Fruit fly (Drosophila melanogaster): ENCODE results near the gene CG32700.

The CG32700 gene

DNA sequence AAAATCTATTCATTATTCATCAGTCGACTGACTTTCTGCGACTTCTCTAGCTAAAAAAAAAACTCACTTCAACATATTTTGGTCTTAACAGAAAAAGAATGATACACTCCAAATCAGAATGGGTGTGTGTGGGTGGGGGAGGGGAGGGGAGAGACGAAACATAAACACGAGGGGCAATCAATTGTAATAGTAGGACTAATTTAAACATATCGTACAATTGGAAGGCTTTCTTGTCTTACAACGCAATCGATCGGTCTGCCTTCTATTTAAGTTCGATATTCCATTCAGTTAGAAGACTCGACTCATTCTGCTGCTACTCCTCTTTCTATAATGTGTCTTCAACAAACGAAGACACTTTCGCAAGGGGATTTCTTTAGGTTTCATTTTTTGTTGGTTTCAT is 541 bp upstream of the CG32700 start:
- TF ChIP-seq noc (tag; optimal IDR thresholded peaks at IDR 0.05), result no peak

DNA sequence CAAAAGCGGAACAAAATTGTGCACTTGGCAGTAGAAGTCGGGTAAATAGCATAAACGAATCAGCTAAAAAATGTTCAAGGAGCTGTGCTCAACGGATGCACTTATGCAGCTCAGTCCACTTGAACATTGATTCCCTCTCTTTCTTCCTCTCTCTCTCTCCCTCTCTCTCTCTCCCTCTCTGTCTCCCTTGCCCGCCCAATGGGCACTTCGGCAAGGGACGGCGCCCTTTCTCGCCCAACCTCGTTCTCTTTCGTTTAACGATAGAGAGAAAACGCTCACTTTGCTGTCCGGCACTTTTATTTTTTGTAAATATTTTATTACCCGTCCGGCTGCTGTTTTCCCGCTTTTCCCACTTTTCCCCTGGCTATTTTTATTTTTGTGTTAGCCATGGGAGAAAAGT is 6.2 kb downstream of the CG32700 start:
- TF ChIP-seq noc (tag; optimal IDR thresholded peaks at IDR 0.05), result no peak

DNA sequence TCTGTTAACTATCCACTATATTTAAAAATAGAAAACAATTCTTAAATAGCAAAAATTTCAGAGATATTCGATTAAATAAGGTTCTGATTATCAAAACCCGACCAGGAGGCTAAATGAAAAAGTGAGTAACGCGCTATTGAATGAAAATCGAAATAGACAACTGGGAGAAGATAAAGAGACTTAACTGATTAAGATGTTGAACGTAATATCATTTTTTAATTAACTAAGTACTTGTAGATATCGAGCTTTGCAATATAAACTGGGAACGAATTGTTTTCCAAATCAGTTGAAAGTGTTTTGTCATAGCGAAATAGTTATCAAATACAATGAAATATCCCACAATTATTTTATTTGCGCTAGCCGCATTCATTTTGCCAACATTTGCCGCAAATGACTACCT is 17.1 kb downstream of the CG32700 start, which contains the start of gene CG34026:
Gene CG34026 (plus strand): TSS at position 301 of the 400 bp plus-strand sequence.
- no peak for TF ChIP-seq noc (tag; optimal IDR thresholded peaks at IDR 0.05)

DNA sequence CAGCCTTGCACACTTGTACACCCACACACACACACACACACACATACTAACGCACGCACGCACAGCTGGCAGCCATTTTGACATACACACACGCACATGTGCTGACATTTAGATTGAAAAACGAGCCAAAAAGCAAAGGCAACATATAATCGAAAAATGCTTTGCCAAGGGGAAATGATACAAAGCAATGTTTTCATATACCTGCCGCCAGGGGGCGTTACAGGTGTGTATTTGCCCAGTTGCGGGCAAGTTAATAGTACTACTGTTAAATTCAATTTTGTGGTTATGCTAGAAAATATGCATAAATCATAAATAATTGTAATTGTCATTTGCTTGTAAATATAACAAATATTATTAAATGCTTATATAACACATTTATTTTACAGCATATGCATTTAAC is 18.2 kb downstream of the CG32700 start:
- TF ChIP-seq noc (tag; optimal IDR thresholded peaks at IDR 0.05), result no peak

DNA sequence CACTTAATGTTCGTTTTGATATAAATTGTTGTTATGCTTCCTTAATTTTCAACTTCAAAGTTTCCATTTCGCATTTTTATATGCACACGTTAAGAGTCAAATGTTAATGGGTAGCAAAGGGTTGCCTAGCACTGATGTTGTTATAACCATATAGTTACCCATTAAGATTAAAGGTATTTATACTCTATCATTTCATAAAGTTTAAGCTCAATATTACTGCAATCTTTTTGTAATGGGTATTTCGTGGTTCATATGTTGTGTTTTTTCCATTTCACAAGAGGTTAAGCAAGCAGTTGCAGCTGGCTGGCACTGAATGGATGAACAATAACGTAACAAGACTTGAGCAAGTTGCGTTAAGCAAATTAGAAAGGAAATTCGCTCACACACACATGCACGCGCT is 18.8 kb downstream of the CG32700 start:
- TF ChIP-seq noc (tag; optimal IDR thresholded peaks at IDR 0.05), result no peak

DNA sequence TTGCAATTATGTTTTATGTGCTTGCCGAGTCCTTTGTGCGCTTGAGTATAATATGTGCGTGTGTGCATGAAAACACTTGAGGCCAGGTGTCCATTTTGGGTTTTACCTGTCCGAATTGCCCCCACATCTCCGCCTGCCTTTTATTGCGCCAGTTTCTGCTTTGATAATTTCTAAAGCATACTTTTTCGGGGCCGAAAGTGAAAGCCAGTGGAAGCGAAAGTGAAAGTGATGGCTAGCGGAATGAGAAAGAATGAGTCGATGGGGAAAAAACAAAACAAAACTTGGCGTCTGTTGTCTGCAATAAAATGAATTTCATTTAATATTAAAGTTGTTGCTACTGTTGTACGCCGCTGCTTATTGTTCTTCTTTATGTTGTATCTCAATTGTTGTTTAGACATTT is 27.1 kb downstream of the CG32700 start:
- no peak for TF ChIP-seq noc (tag; optimal IDR thresholded peaks at IDR 0.05)

- TF ChIP-seq noc (tag; optimal IDR thresholded peaks at IDR 0.05), result no peak
These were observed 30.5 kb downstream of the CG32700 start for dm6 chrX:9520175-9520574.

- TF ChIP-seq noc (tag; optimal IDR thresholded peaks at IDR 0.05), result no peak
These were observed 39.4 kb downstream of the CG32700 start, which contains the start of gene CG34028 for dm6 chrX:9511224-9511623. Gene CG34028, plus strand, starts transcription at chrX:9511524.

DNA sequence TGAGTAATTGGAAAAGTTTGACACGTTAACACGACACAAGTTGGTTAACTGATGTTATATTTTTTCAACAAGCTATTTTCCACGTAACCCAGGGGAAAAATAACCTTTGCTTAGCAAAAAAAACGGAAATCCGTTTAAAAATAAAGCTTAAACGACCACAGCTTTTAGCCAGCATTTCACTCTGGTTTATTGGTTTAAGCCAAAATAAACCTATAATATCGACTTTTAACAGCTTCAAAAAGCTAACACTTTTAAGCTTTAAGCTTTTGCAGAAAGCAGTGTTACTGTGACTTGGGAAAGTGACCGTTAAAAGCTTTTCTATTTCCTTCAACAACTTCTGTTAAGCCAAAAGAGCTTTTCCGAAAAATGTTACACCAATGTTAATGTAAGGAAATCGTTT is 48.4 kb downstream of the CG32700 start:
- TF ChIP-seq noc (tag; optimal IDR thresholded peaks at IDR 0.05), result no peak

DNA sequence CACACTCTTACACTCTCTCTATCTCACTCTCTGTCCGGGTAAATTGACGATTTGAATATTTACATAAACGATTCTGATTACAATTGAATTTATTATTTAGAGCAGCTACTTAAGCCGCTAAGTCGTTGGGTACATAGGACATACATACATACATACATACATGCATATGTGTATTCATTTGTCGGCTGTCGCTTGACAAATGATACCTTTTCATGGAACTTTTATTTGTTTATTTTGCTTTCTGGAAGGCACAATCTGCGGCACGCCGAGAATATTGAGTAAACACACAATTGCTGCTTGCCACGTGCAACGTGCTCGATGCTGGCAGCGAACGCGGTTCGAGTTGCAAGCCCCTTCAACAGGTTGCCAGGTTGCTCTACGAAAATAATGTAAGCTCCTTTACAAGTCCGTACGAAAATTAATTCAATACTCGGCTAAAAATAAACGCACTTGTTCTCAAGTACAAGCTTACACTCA is 49.8 kb downstream of the CG32700 start:
- TF ChIP-seq noc (tag; optimal IDR thresholded peaks at IDR 0.05), result no peak

- no peak for TF ChIP-seq noc (tag; optimal IDR thresholded peaks at IDR 0.05)
These were observed 50.4 kb downstream of the CG32700 start, which contains the start of gene mgl for dm6 chrX:9499994-9500804. Gene mgl, minus strand, starts transcription at chrX:9500129.

- TF ChIP-seq noc (tag; optimal IDR thresholded peaks at IDR 0.05), result no peak
These were observed 52.5 kb downstream of the CG32700 start for dm6 chrX:9498174-9498573.

DNA sequence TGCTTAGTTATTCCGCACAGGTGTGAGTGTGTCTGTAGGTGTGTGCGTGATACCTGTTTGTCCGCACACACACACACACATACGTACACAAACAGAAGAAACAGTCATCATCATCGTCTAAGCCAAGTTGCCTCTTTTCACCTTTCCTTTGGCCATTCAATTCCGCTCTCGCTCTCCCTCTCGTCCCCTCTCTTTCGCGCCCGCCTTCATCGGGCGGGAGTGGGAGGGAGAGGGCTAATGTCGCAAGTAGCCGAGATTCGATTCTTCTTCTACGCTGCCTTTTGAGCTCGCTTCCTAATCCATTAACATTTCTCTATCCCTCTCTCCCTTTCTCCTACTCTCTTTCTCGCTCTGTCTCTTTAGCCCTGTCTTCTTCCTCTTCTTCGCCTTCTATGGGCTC is 53.5 kb downstream of the CG32700 start:
- no peak for TF ChIP-seq noc (tag; optimal IDR thresholded peaks at IDR 0.05)

- no peak for TF ChIP-seq noc (tag; optimal IDR thresholded peaks at IDR 0.05)
These were observed 54.6 kb downstream of the CG32700 start for dm6 chrX:9495945-9496445.

dm6 chrX:9494103-9494502 is 56.5 kb downstream of the CG32700 start:
- TF ChIP-seq noc (tag; optimal IDR thresholded peaks at IDR 0.05), result no peak

- TF ChIP-seq noc (tag; optimal IDR thresholded peaks at IDR 0.05), result no peak
These were observed 63.8 kb downstream of the CG32700 start for dm6 chrX:9486802-9487201.

DNA sequence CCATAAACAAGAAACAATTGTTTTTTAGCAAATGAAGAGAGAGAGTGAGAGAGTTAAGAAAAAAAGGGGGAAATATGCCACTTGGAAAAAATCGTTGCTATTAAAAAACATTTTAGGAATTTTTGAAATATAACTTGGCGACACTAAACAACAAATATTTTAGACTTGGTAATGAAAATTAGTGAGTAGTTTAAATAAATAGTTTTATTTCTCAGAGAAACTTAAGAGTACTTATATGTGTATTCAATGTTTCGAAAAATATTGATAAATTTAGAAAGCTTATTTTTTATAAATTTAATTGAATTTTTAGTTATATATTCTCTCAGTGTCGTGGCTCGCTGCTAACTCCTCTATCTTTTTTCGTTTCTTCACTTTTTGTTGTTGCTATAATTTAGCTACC is 64.7 kb downstream of the CG32700 start:
- peak; percentile 0 for TF ChIP-seq noc (tag; optimal IDR thresholded peaks at IDR 0.05)

All from whole organism, larva.